Worm (Caenorhabditis elegans): ENCODE measurements around the gene T10H9.8.

DNA sequence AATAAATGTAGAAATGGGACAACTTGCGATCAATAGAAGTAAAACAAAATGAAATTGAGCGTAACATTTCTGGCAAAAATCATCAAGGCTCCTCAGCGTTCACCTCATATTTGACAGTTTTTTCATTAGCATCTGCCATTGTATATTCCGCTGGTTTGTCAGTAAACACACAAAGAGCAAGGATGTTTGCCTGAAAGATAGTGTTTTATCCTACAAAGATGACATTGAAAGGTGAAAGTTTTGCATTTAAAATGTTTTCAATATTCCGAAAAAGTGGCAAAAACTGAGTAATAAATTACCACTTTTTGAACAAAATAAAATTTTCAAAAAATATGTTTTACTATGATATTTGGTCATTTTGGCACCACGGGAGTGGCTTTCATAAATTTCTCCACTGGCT is 33.8 kb downstream of the T10H9.8 start:
- TF ChIP-seq him-1 (tag; optimal IDR thresholded peaks at IDR 0.05) (no peak), dao-5 (tag; optimal IDR thresholded peaks at IDR 0.05) (no peak)
